Worm (Caenorhabditis elegans): Measurements from ENCODE around the gene ZK632.9.

ZK632.9 gene

ce11 chrIII:9782483-9783081 lies 42.6 kb downstream of the ZK632.9 start, which contains the start of gene R10E11.6:
Gene R10E11.6, plus strand, starts transcription at chrIII:9783006.
- TF ChIP-seq unc-62 (GFP tag; optimal IDR thresholded peaks at IDR 0.05), result no peak

ce11 chrIII:9782011-9782436 lies 43.2 kb downstream of the ZK632.9 start, which contains the start of gene vha-2:
Gene vha-2, plus strand, starts transcription at chrIII:9782164.
- no peak for TF ChIP-seq unc-62 (GFP tag; optimal IDR thresholded peaks at IDR 0.05)

DNA sequence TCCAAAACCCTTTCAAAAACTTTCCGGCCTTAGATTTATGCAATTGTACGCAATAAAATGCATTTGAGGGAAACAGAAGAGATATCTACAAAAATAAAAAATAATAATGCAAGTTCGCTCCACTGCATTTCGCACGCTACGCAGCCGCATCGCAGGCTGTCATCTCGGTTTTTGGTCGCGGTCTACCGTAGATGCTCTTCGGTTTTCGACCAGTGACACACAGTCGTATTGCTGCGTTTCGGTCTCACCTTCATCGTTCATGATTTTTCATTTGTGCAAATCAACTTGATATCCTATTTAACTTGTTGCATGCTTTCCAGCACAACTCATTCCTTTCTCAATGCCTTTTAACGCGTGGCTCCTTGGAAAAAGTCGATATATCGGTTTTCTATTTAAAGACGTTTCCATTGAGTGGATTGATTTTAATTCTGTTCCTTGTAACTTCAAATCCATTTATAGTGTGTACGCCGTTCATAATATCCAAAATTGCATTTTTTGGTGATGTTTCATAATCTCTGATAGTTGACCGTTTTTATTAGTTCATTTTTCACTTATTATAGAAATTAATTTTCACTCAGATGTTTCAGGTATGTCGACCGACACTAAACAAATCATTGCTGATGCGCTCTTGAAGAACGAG lies 44.4 kb downstream of the ZK632.9 start, which contains the start of gene vha-1:
vha-1 (plus strand) TSS at position 590 of the 640 bp plus-strand sequence.
- TF ChIP-seq unc-62 (GFP tag; optimal IDR thresholded peaks at IDR 0.05), result no peak

ce11 chrIII:9780254-9780653 lies 45.0 kb downstream of the ZK632.9 start, which contains the start of gene sqv-3:
Gene sqv-3, minus strand, starts transcription at chrIII:9780354.
- TF ChIP-seq unc-62 (GFP tag; optimal IDR thresholded peaks at IDR 0.05), result no peak

- TF ChIP-seq unc-62 (GFP tag; optimal IDR thresholded peaks at IDR 0.05), result no peak
Measured at ce11 chrIII:9779080-9779479, 46.2 kb downstream of the ZK632.9 start.

DNA sequence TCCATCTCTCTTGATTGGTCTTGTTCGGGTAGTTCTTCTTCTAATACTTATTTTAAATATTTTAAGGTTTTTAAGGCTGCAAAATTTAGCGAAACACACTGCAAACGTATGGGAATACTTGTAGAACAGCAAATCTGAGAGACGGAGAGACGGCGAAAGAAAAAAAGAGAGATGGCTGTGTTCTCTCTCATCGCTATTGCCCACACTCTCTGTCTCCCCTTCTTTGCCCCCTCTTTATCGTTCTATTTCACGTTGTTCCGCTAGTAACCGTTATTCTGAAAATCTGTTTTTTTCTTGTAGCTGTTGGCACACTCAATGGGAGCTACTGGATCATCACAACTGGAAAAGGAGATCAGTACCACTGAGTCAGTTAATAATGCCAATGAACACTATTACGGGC lies 48.9 kb downstream of the ZK632.9 start, which contains the start of gene usp-46:
usp-46 (plus strand) TSS at position 301 of the 400 bp plus-strand sequence.
- TF ChIP-seq unc-62 (GFP tag; optimal IDR thresholded peaks at IDR 0.05), result no peak

ce11 chrIII:9775916-9776315 lies 49.3 kb downstream of the ZK632.9 start:
- TF ChIP-seq unc-62 (GFP tag; optimal IDR thresholded peaks at IDR 0.05), result no peak

Measured in whole organism, dauer.